Worm (Caenorhabditis elegans): ENCODE data around the gene F54C9.14.

The F54C9.14 gene

ce11 chrII:8577509-8578099 is 15.5 kb downstream of the F54C9.14 start, which contains the start of gene F54C9.9 (continued):
- TF ChIP-seq hsf-1 (GFP tag; IDR thresholded peaks at IDR 0.05) (0 out of 2 replicates have a peak, but pooled peaks have one; percentile 65), ztf-25 (GFP tag; IDR thresholded peaks at IDR 0.05) (no peak), pbrm-1 (GFP tag; IDR thresholded peaks at IDR 0.05) (0 out of 2 replicates have a peak, but pooled peaks have one; percentile 31), dpff-1 (tag; optimal IDR thresholded peaks at IDR 0.05) (no peak), T07F8.4 (tag; optimal IDR thresholded peaks at IDR 0.05) (no peak), gei-17 (GFP tag; optimal IDR thresholded peaks at IDR 0.05) (no peak), ztf-22 (GFP tag; optimal IDR thresholded peaks at IDR 0.05) (no peak), lin-54 (GFP tag; optimal IDR thresholded peaks at IDR 0.05) (peak; percentile 19), Y79H2A.3 (GFP tag; conservative IDR thresholded peaks at IDR 0.05) (peak; percentile 87), attf-6 (GFP tag; IDR thresholded peaks at IDR 0.05) (peak; percentile 75), madf-3 (GFP tag; IDR thresholded peaks at IDR 0.05) (peak; percentile 74; the same call in 1 of the 2 replicates), sptf-2 (GFP tag; optimal IDR thresholded peaks at IDR 0.05) (no peak), ama-1 (optimal IDR thresholded peaks at IDR 0.05) (no peak), ama-1 (GFP tag; optimal IDR thresholded peaks at IDR 0.05) (peak in 1 of 2 experiments; percentile 77), F57C9.4 (tag; optimal IDR thresholded peaks at IDR 0.05) (no peak), cebp-1 (GFP tag; IDR thresholded peaks at IDR 0.05) (no peak), cebp-1 (tag; optimal IDR thresholded peaks at IDR 0.05) (peak; percentile 39), aptf-3 (GFP tag; IDR thresholded peaks at IDR 0.05) (no peak), hmg-1.2 (GFP tag; IDR thresholded peaks at IDR 0.05) (peak; percentile 32; the same call in 1 of the 2 replicates), lsl-1 (GFP tag; optimal IDR thresholded peaks at IDR 0.05) (peak; percentile 50), rpc-1 (optimal IDR thresholded peaks at IDR 0.05) (no peak), rpc-1 (tag; optimal IDR thresholded peaks at IDR 0.05) (peak; percentile 0), nhr-120 (GFP tag; IDR thresholded peaks at IDR 0.05) (no peak), sdz-38 (tag; optimal IDR thresholded peaks at IDR 0.05) (no peak), lag-1 (GFP tag; IDR thresholded peaks at IDR 0.05) (no peak), B0261.1 (tag; optimal IDR thresholded peaks at IDR 0.05) (no peak), ceh-91 (GFP tag; IDR thresholded peaks at IDR 0.05) (no peak), mcd-1 (GFP tag; IDR thresholded peaks at IDR 0.05) (peak; percentile 52), madf-6 (GFP tag; IDR thresholded peaks at IDR 0.05) (peak; percentile 71), lin-35 (GFP tag; optimal IDR thresholded peaks at IDR 0.05) (peak in 1 of 3 experiments; percentile 41), C17E4.6 (GFP tag; IDR thresholded peaks at IDR 0.05) (peak; percentile 48; the same call in 1 of the 2 replicates), Y53G8AR.9 (GFP tag; conservative IDR thresholded peaks at IDR 0.05) (peak; percentile 71)

DNA sequence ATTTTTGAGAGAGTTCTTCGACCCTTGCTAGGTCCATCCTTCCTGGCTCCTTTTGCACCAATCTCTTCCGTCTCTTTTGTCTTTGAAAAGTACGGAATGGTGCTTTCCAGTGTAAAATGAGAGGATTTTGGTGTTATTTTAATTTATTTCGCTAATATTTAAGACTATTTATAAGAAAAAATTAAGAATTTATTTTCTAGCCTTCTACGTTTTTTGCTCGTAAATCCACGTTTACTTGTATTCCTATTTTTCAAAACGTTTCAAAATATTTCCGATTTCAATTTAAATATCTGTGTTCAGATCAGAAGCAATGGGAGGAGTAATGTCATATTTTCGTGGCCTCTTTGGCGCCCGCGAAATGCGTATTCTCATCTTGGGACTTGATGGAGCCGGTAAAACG is 19.6 kb downstream of the F54C9.14 start, which contains the start of gene arl-1:
arl-1 (plus strand) TSS at position 301 of the 400 bp plus-strand sequence.
- TF ChIP-seq aptf-3 (GFP tag; IDR thresholded peaks at IDR 0.05), result 0 out of 2 replicates have a peak, but pooled peaks have one; percentile 6
- no peak for TF ChIP-seq dpl-1 (GFP tag; optimal IDR thresholded peaks at IDR 0.05)

DNA sequence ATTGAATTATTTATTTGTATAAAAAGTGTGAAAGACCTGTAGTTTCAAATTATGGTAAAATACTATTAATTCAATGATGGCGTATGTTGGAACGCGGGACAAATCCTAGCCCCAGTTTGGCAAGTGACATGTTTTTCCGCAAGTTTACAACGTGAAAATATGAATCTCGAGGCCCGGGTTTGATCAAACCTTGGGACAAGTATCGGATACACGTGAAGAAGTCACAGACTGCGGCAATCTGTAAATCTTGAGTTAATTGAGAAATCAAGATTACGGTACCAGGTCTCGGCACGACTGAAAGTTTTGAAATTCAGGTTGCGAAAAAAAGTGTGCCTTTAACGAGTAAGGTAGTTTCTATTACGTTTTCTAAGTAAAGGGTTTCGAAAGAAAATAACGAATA is 20.9 kb downstream of the F54C9.14 start:
- TF ChIP-seq F52B5.7 (tag; optimal IDR thresholded peaks at IDR 0.05) (no peak), nhr-80 (tag; optimal IDR thresholded peaks at IDR 0.05) (no peak), lir-1 (GFP tag; conservative IDR thresholded peaks at IDR 0.05) (no peak), K11D2.4 (GFP tag; IDR thresholded peaks at IDR 0.05) (no peak), F57C9.4 (tag; optimal IDR thresholded peaks at IDR 0.05) (no peak), T26A5.8 (tag; optimal IDR thresholded peaks at IDR 0.05) (no peak), lin-26 (GFP tag; IDR thresholded peaks at IDR 0.05) (peak; percentile 55; the same call in 1 of the 2 replicates), lin-54 (GFP tag; optimal IDR thresholded peaks at IDR 0.05) (no peak), Y67H2A.10 (GFP tag; conservative IDR thresholded peaks at IDR 0.05) (no peak), fkh-3 (tag; optimal IDR thresholded peaks at IDR 0.05) (no peak), F10E7.11 (tag; optimal IDR thresholded peaks at IDR 0.05) (no peak), aptf-3 (GFP tag; IDR thresholded peaks at IDR 0.05) (peak; percentile 22; the same call in 1 of the 2 replicates), cebp-1 (GFP tag; IDR thresholded peaks at IDR 0.05) (no peak), cebp-1 (tag; optimal IDR thresholded peaks at IDR 0.05) (peak; percentile 7), him-1 (tag; optimal IDR thresholded peaks at IDR 0.05) (no peak), xnd-1 (tag; optimal IDR thresholded peaks at IDR 0.05) (no peak), attf-3 (GFP tag; conservative IDR thresholded peaks at IDR 0.05) (no peak), snpc-3.4 (tag; optimal IDR thresholded peaks at IDR 0.05) (no peak), madf-6 (GFP tag; IDR thresholded peaks at IDR 0.05) (0 out of 2 replicates have a peak, but pooled peaks have one; percentile 24), rec-8 (tag; optimal IDR thresholded peaks at IDR 0.05) (no peak)

All from whole organism, young adult.